Fruit fly (Drosophila melanogaster) whole organism, embryonic: Measurements from ENCODE around the gene CG10376.

Experiments used
- Asciz ChIP-seq: fragments of 200-800 bp; sonication (Bioruptor generic); optimal IDR thresholded peaks from 2 replicates; lab custom pipeline; 2017; ENCODE audit warnings: missing biosample characterization, mild to moderate bottlenecking, missing genetic modification characterization, missing genetic modification reagents
- CG10321 ChIP-seq: fragments of 200-800 bp; sonication (Bioruptor generic); IDR thresholded peaks from 2 replicates; pipeline ENCODE4 v1.3.6; 2022; ENCODE audit warnings: missing biosample characterization, missing genetic modification characterization
- CG11560 ChIP-seq: fragments of 200-800 bp; sonication (Bioruptor generic); IDR thresholded peaks from 3 replicates; pipeline ENCODE4 v1.3.6; 2022; ENCODE audit warnings: missing biosample characterization, missing genetic modification characterization
- CG11696 ChIP-seq: fragments of 200-800 bp; sonication (Bioruptor generic); IDR thresholded peaks from 2 replicates; pipeline ENCODE4 v1.3.6; 2022; ENCODE audit warnings: missing biosample characterization, missing genetic modification characterization
- CG12155 ChIP-seq: fragments of 200-800 bp; sonication (Bioruptor generic); optimal IDR thresholded peaks from 3 replicates; lab custom pipeline; 2016; ENCODE audit warnings: missing biosample characterization, missing genetic modification characterization
- CG12299 ChIP-seq: fragments of 200-800 bp; sonication (Bioruptor generic); optimal IDR thresholded peaks from 2 replicates; lab custom pipeline; 2018; ENCODE audit warnings: missing biosample characterization, mild to moderate bottlenecking, missing genetic modification characterization
- CG12659 ChIP-seq: fragments of 200-800 bp; sonication (Bioruptor generic); optimal IDR thresholded peaks from 3 replicates; lab custom pipeline; 2017; ENCODE audit warnings: mild to moderate bottlenecking, missing biosample characterization, missing genetic modification reagents, missing genetic modification characterization
- CG1602 ChIP-seq: fragments of 200-800 bp; sonication (Bioruptor generic); optimal IDR thresholded peaks from 3 replicates; lab custom pipeline; 2016; ENCODE audit warnings: missing biosample characterization, missing genetic modification characterization
- CG16815 ChIP-seq: fragments of 200-800 bp; sonication (Bioruptor generic); optimal IDR thresholded peaks from 3 replicates; lab custom pipeline; 2017; ENCODE audit warnings: missing biosample characterization, mild to moderate bottlenecking, missing genetic modification characterization
- CG17568 ChIP-seq: fragments of 200-800 bp; sonication (Bioruptor generic); optimal IDR thresholded peaks from 2 replicates; lab custom pipeline; 2018; ENCODE audit warnings: missing biosample characterization, mild to moderate bottlenecking, missing genetic modification characterization, moderate library complexity
- CG18262 ChIP-seq: fragments of 200-800 bp; optimal IDR thresholded peaks from 3 replicates; lab custom pipeline; 2019; ENCODE audit warnings: missing biosample characterization, mild to moderate bottlenecking, missing genetic modification characterization, moderate library complexity
- CG2678 ChIP-seq: fragments of 200-800 bp; sonication (Bioruptor generic); optimal IDR thresholded peaks from 3 replicates; lab custom pipeline; 2019; ENCODE audit warnings: missing biosample characterization, mild to moderate bottlenecking, missing genetic modification characterization, moderate library complexity
- CG31365 ChIP-seq: fragments of 200-800 bp; sonication (Bioruptor generic); optimal IDR thresholded peaks from 2 replicates; lab custom pipeline; 2018; ENCODE audit warnings: missing biosample characterization, mild to moderate bottlenecking, missing genetic modification characterization
- CG32767 ChIP-seq: fragments of 200-800 bp; sonication (Bioruptor generic); IDR thresholded peaks from 2 replicates; pipeline ENCODE4 v1.3.6; 2022; ENCODE audit warnings: missing biosample characterization, missing genetic modification characterization
- CG4282 ChIP-seq: fragments of 200-800 bp; sonication (Bioruptor generic); optimal IDR thresholded peaks from 2 replicates; lab custom pipeline; 2016; ENCODE audit warnings: missing biosample characterization, missing genetic modification characterization
- CG6689 ChIP-seq: fragments of 200-800 bp; sonication (Bioruptor generic); IDR thresholded peaks from 2 replicates; pipeline ENCODE4 v1.3.6; 2022; ENCODE audit warnings: missing biosample characterization, missing genetic modification characterization
- CG7786 ChIP-seq: fragments of 200-800 bp; sonication (Bioruptor generic); optimal IDR thresholded peaks from 2 replicates; lab custom pipeline; 2016; ENCODE audit warnings: missing biosample characterization, missing genetic modification characterization
- CG9437 ChIP-seq: fragments of 200-800 bp; sonication (Bioruptor generic); optimal IDR thresholded peaks from 2 replicates; lab custom pipeline; 2018; ENCODE audit warnings: missing biosample characterization, mild to moderate bottlenecking, missing genetic modification characterization
- CG9932 ChIP-seq: fragments of 200-800 bp; sonication (Bioruptor generic); IDR thresholded peaks from 2 replicates; pipeline ENCODE4 v1.3.6; 2022; ENCODE audit warnings: missing biosample characterization, missing genetic modification characterization
- Camta ChIP-seq: fragments of 200-800 bp; sonication (Bioruptor generic); optimal IDR thresholded peaks from 2 replicates; lab custom pipeline; 2016; ENCODE audit warnings: missing biosample characterization, missing genetic modification characterization
- E2f2 ChIP-seq: fragments of 200-800 bp; sonication (Bioruptor generic); IDR thresholded peaks from 2 replicates; pipeline ENCODE4 v1.3.6; 2022; ENCODE audit warnings: missing biosample characterization, missing genetic modification characterization
- Gsc ChIP-seq: fragments of 200-800 bp; sonication (Bioruptor generic); IDR thresholded peaks from 2 replicates; pipeline ENCODE4 v1.3.6; 2022; ENCODE audit warnings: missing biosample characterization, missing genetic modification characterization
- Hr78 ChIP-seq, 2 experiments: fragments of 200-800 bp in 1 of 2; fragments of >200 bp in 1 of 2; sonication (Bioruptor generic) in 1 of 2; optimal IDR thresholded peaks; 2 replicates each; lab custom pipeline; 2017 to 2019; ENCODE audit warnings: missing biosample characterization in 2 of 2, missing genetic modification characterization in 2 of 2, mild to moderate bottlenecking in 1 of 2, moderate library complexity in 1 of 2
- MBD-R2 ChIP-seq: fragments of 200-800 bp; sonication (Bioruptor generic); IDR thresholded peaks from 2 replicates; pipeline ENCODE4 v1.3.6; 2022; ENCODE audit warnings: missing biosample characterization, missing genetic modification characterization
- Nf-YC ChIP-seq: fragments of 200-800 bp; optimal IDR thresholded peaks from 3 replicates; lab custom pipeline; 2019; ENCODE audit warnings: missing biosample characterization, mild to moderate bottlenecking, missing genetic modification characterization, moderate library complexity
- PHDP ChIP-seq: fragments of 200-800 bp; sonication (Bioruptor generic); optimal IDR thresholded peaks from 3 replicates; lab custom pipeline; 2018; ENCODE audit warnings: missing biosample characterization, mild to moderate bottlenecking, missing genetic modification characterization, moderate library complexity
- Trl ChIP-seq, 3 experiments: fragments of >200 bp in 2 of 3; fragments of 200-800 bp in 1 of 3; sonication (Bioruptor generic) in 1 of 3; optimal IDR thresholded peaks; 2 replicates in 1 of 3; 3 replicates in 2 of 3; lab custom pipeline; 2016 to 2017; ENCODE audit warnings: missing biosample characterization in 1 of 3, missing genetic modification characterization in 1 of 3
- Vsx1 ChIP-seq: fragments of 200-800 bp; sonication (Bioruptor generic); optimal IDR thresholded peaks from 2 replicates; lab custom pipeline; 2017; ENCODE audit warnings: missing biosample characterization, mild to moderate bottlenecking, missing genetic modification characterization, missing genetic modification reagents
- Xrp1 ChIP-seq: fragments of 200-800 bp; sonication (Bioruptor generic); IDR thresholded peaks from 2 replicates; pipeline ENCODE4 v1.3.6; 2022; ENCODE audit warnings: missing biosample characterization, missing genetic modification characterization
- amos ChIP-seq: fragments of 200-800 bp; sonication (Bioruptor generic); IDR thresholded peaks from 2 replicates; pipeline ENCODE4 v1.3.6; 2022; ENCODE audit warnings: missing biosample characterization, missing genetic modification characterization; ENCODE audit not compliant: partially characterized antibody
- ara ChIP-seq: fragments of 200-800 bp; sonication (Bioruptor generic); IDR thresholded peaks from 2 replicates; pipeline ENCODE4 v1.3.6; 2022; ENCODE audit warnings: missing biosample characterization, missing genetic modification characterization
- dan ChIP-seq: fragments of 200-800 bp; sonication (Bioruptor generic); IDR thresholded peaks from 2 replicates; pipeline ENCODE4 v1.3.6; 2022; ENCODE audit warnings: missing biosample characterization, missing genetic modification characterization
- grau ChIP-seq: fragments of 200-800 bp; optimal IDR thresholded peaks from 3 replicates; lab custom pipeline; 2019; ENCODE audit warnings: missing biosample characterization, mild to moderate bottlenecking, missing genetic modification characterization, moderate library complexity
- insv ChIP-seq, 2 experiments: fragments of 200-800 bp; sonication (Bioruptor generic); optimal IDR thresholded peaks; 3 replicates each; lab custom pipeline; 2016 to 2018; ENCODE audit warnings: missing biosample characterization in 2 of 2, missing genetic modification characterization in 2 of 2
- jigr1 ChIP-seq: fragments of 200-800 bp; sonication (Bioruptor generic); IDR thresholded peaks from 3 replicates; pipeline ENCODE4 v1.3.6; 2022; ENCODE audit warnings: missing biosample characterization, missing genetic modification characterization
- ken ChIP-seq: fragments of 200-800 bp; sonication (Bioruptor generic); IDR thresholded peaks from 3 replicates; pipeline ENCODE4 v1.3.6; 2022; ENCODE audit warnings: missing biosample characterization, missing genetic modification characterization
- kni ChIP-seq: fragments of 200-800 bp; sonication (Bioruptor generic); optimal IDR thresholded peaks from 3 replicates; lab custom pipeline; 2017; ENCODE audit warnings: mild to moderate bottlenecking, missing biosample characterization, missing genetic modification reagents, missing genetic modification characterization
- lab ChIP-seq: fragments of 200-800 bp; sonication (Bioruptor generic); optimal IDR thresholded peaks from 3 replicates; lab custom pipeline; 2017; ENCODE audit warnings: missing biosample characterization, missing genetic modification characterization, mild to moderate bottlenecking, moderate library complexity, missing genetic modification reagents
- luna ChIP-seq: fragments of 200-800 bp; sonication (Bioruptor generic); optimal IDR thresholded peaks from 2 replicates; lab custom pipeline; 2016; ENCODE audit warnings: missing biosample characterization, missing genetic modification characterization
- oc ChIP-seq: fragments of 200-800 bp; sonication (Bioruptor generic); optimal IDR thresholded peaks from 2 replicates; lab custom pipeline; 2018; ENCODE audit warnings: missing biosample characterization, mild to moderate bottlenecking, missing genetic modification characterization, moderate library complexity
- p53 ChIP-seq: fragments of 200-800 bp; sonication (Bioruptor generic); optimal IDR thresholded peaks from 2 replicates; lab custom pipeline; 2016; ENCODE audit warnings: missing biosample characterization, missing genetic modification characterization
- pfk ChIP-seq: fragments of 200-800 bp; sonication (Bioruptor generic); optimal IDR thresholded peaks from 2 replicates; lab custom pipeline; 2018; ENCODE audit warnings: missing biosample characterization, mild to moderate bottlenecking, missing genetic modification characterization, moderate library complexity
- pros ChIP-seq: fragments of 200-800 bp; sonication (Bioruptor generic); optimal IDR thresholded peaks from 3 replicates; lab custom pipeline; 2019; ENCODE audit warnings: missing biosample characterization, mild to moderate bottlenecking, missing genetic modification characterization, moderate library complexity
- slp2 ChIP-seq: fragments of 200-800 bp; sonication (Bioruptor generic); optimal IDR thresholded peaks from 2 replicates; lab custom pipeline; 2016; ENCODE audit warnings: missing biosample characterization, missing genetic modification characterization
- sug ChIP-seq: fragments of 200-800 bp; optimal IDR thresholded peaks from 2 replicates; lab custom pipeline; 2019; ENCODE audit warnings: missing biosample characterization, mild to moderate bottlenecking, missing genetic modification characterization, moderate library complexity
- ttk ChIP-seq: fragments of 200-800 bp; sonication (Bioruptor generic); IDR thresholded peaks from 2 replicates; pipeline ENCODE4 v2.1.2; 2022; ENCODE audit warnings: missing biosample characterization, missing genetic modification characterization
- yki ChIP-seq: fragments of >200 bp; optimal IDR thresholded peaks from 3 replicates; lab custom pipeline; 2018

The CG10376 gene

dm6 chr2L:18735553-18736167 is 32.8 kb upstream of the CG10376 start (continued):
- TF ChIP-seq CG4282: no peak
- no peak for TF ChIP-seq CG2678 (tag; lab: Kevin White, UChicago)
- no peak for TF ChIP-seq CG6689
- TF ChIP-seq Gsc (GFP tag; lab: Robert Waterston, UW): no peak
- TF ChIP-seq CG12659 (GFP tag; lab: Kevin White, UChicago): no peak
- no peak for TF ChIP-seq CG18262 (tag; lab: Kevin White, UChicago)
- no peak for TF ChIP-seq CG1602 (GFP tag; lab: Kevin White, UChicago)
- no peak for TF ChIP-seq CG31365 (tag; lab: Kevin White, UChicago)
- TF ChIP-seq amos (GFP tag; lab: Robert Waterston, UW): no peak

DNA sequence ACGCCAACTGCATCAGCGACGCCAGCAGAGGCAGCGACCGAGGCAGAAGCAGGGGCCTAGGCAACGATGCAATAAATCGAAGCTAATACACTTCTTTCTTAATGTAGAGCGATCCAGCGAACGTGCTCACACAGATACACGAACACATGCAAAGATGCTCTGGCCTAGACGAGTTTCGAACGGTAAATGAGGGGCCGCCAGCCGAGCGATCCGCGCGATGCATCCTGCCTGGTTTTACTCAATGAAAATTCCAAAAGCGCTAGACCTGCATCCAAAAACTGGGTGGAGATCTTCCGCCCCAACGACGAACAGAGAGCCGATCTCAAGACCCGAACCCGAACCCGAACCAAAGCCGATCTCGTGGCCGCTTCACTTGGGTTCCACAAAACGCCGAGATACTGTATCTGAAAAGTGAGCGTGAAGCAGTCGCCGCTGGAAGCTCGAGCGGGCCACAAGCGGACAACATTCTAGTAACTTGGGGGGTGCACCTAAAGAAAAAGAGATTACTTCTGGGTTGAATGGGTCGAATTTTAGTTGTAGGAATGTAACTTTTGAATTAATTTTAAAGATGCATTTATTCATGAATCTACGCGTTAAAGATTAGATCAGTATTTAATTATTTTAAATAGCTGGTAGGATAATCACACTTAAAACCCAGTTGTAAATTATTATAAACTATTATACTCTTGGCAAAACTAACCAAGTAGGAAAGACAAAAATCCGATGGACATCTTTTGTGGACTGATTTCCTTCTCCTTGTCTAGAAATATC is 30.0 kb upstream of the CG10376 start:
- TF ChIP-seq PHDP (tag; lab: Kevin White, UChicago): no peak
- no peak for TF ChIP-seq jigr1 (GFP tag; lab: Robert Waterston, UW)
- no peak for TF ChIP-seq CG16815 (GFP tag; lab: Kevin White, UChicago)
- no peak for TF ChIP-seq CG9437 (GFP tag; lab: Kevin White, UChicago)
- no peak for TF ChIP-seq CG11560 (tag; lab: Robert Waterston, UW)
- TF ChIP-seq CG11696 (GFP tag; lab: Robert Waterston, UW): no peak
- no peak for TF ChIP-seq grau (tag; lab: Kevin White, UChicago)
- no peak for TF ChIP-seq lab (GFP tag; lab: Kevin White, UChicago)
- no peak for TF ChIP-seq Hr78 (GFP tag; optimal IDR thresholded peaks at IDR 0.05; lab: Kevin White, UChicago)
- no peak for TF ChIP-seq Asciz (GFP tag; lab: Kevin White, UChicago)
- 0 out of 2 replicates have a peak, but pooled peaks have one; percentile 5 for TF ChIP-seq ara (GFP tag; lab: Robert Waterston, UW)
- TF ChIP-seq ttk: no peak
- no peak for TF ChIP-seq amos (GFP tag; lab: Robert Waterston, UW)
- no peak for TF ChIP-seq Xrp1 (GFP tag; lab: Robert Waterston, UW)
- TF ChIP-seq MBD-R2 (GFP tag; lab: Robert Waterston, UW): no peak
- TF ChIP-seq CG12155 (GFP tag; lab: Kevin White, UChicago): no peak
- no peak for TF ChIP-seq CG7786
- TF ChIP-seq Nf-YC (tag; lab: Kevin White, UChicago): peak; percentile 57
- TF ChIP-seq luna (GFP tag; lab: Kevin White, UChicago): no peak
- TF ChIP-seq CG10321 (GFP tag; lab: Robert Waterston, UW): peak; percentile 28; the same call in 1 of the 2 replicates
- no peak for TF ChIP-seq slp2 (GFP tag; lab: Kevin White, UChicago)
- peak; percentile 47 for TF ChIP-seq sug (tag; lab: Kevin White, UChicago)
- peak in 1 of 2 experiments; percentile 15 for TF ChIP-seq Trl (optimal IDR thresholded peaks at IDR 0.05; lab: Kevin White, UChicago)
- TF ChIP-seq Trl (GFP tag; optimal IDR thresholded peaks at IDR 0.05; lab: Kevin White, UChicago): no peak
- TF ChIP-seq kni (GFP tag; lab: Kevin White, UChicago): peak; percentile 98
- TF ChIP-seq Vsx1: peak; percentile 14
- TF ChIP-seq CG17568 (GFP tag; lab: Kevin White, UChicago): no peak
- no peak for TF ChIP-seq CG12299 (tag; lab: Kevin White, UChicago)
- no peak for TF ChIP-seq CG12659 (GFP tag; lab: Kevin White, UChicago)
- TF ChIP-seq insv (GFP tag; optimal IDR thresholded peaks at IDR 0.05; lab: Kevin White, UChicago): no peak
- TF ChIP-seq Camta (GFP tag; lab: Kevin White, UChicago): no peak
- peak; percentile 60 for TF ChIP-seq pros (GFP tag; lab: Kevin White, UChicago)
- no peak for TF ChIP-seq E2f2
- TF ChIP-seq oc: no peak
- no peak for TF ChIP-seq yki (lab: Kevin White, UChicago)
- no peak for TF ChIP-seq ken
- no peak for TF ChIP-seq p53 (GFP tag; lab: Kevin White, UChicago)
- no peak for TF ChIP-seq CG9932
- no peak for TF ChIP-seq dan (GFP tag; lab: Robert Waterston, UW)
- TF ChIP-seq CG32767 (GFP tag; lab: Robert Waterston, UW): no peak
- no peak for TF ChIP-seq pfk (GFP tag; lab: Kevin White, UChicago)
